Worm (Caenorhabditis elegans) whole organism, late embryonic: Measurements from ENCODE around the gene spv-1.

Source experiments
- C08G9.2 ChIP-seq: sonication (generic microtip); optimal IDR thresholded peaks from 2 replicates; lab custom pipeline; 2016; ENCODE audit warnings: mild to moderate bottlenecking, missing genetic modification characterization, moderate library complexity, missing compliant biosample characterization
- K02D7.2 ChIP-seq: sonication (generic microtip); optimal IDR thresholded peaks from 2 replicates; lab custom pipeline; 2017; ENCODE audit warnings: mild to moderate bottlenecking, missing genetic modification characterization, missing compliant biosample characterization
- K09A11.1 ChIP-seq: sonication (generic microtip); optimal IDR thresholded peaks from 2 replicates; lab custom pipeline; 2017; ENCODE audit warnings: antibody characterized with exemption, mild to moderate bottlenecking, missing genetic modification characterization, missing compliant biosample characterization; ENCODE audit not compliant: insufficient read depth
- ceh-14 ChIP-seq: sonication (generic microtip); optimal IDR thresholded peaks from 2 replicates; lab custom pipeline; 2016; ENCODE audit warnings: missing genotype, missing genetic modification characterization, missing compliant biosample characterization
- ceh-18 ChIP-seq: sonication (generic microtip); optimal IDR thresholded peaks from 2 replicates; lab custom pipeline; 2016; ENCODE audit warnings: missing genetic modification characterization, missing compliant biosample characterization
- ceh-19 ChIP-seq: fragments of 200-800 bp; sonication (Bioruptor generic); optimal IDR thresholded peaks from 2 replicates; lab custom pipeline; 2018; ENCODE audit warnings: mild to moderate bottlenecking, missing genetic modification characterization, missing compliant biosample characterization
- ceh-31 ChIP-seq: sonication (generic microtip); optimal IDR thresholded peaks from 2 replicates; lab custom pipeline; 2016; ENCODE audit warnings: missing genetic modification characterization, missing compliant biosample characterization
- ceh-34 ChIP-seq: sonication (generic microtip); optimal IDR thresholded peaks from 2 replicates; lab custom pipeline; 2016; ENCODE audit warnings: mild to moderate bottlenecking, missing genetic modification characterization, missing compliant biosample characterization
- ceh-45 ChIP-seq: fragments of 200-800 bp; sonication (Bioruptor generic); IDR thresholded peaks from 2 replicates; pipeline ENCODE4 v1.3.6; 2022; ENCODE audit warnings: missing genetic modification reagents, missing genetic modification characterization, missing compliant biosample characterization
- ceh-48 ChIP-seq: sonication (generic microtip); optimal IDR thresholded peaks from 2 replicates; lab custom pipeline; 2016; ENCODE audit warnings: missing genetic modification characterization, inconsistent platforms, missing compliant biosample characterization
- ceh-6 ChIP-seq: fragments of 200-800 bp; sonication (Bioruptor generic); optimal IDR thresholded peaks from 2 replicates; lab custom pipeline; 2018; ENCODE audit warnings: mild to moderate bottlenecking, missing genetic modification characterization, missing compliant biosample characterization
- ceh-9 ChIP-seq: sonication (generic microtip); optimal IDR thresholded peaks from 2 replicates; lab custom pipeline; 2016; ENCODE audit warnings: mild to moderate bottlenecking, missing genetic modification characterization, inconsistent platforms, missing compliant biosample characterization
- dve-1 ChIP-seq: sonication (generic microtip); optimal IDR thresholded peaks from 2 replicates; lab custom pipeline; 2017; ENCODE audit warnings: antibody characterized with exemption, mild to moderate bottlenecking, missing genetic modification characterization, missing compliant biosample characterization
- elt-4 ChIP-seq: sonication (generic microtip); optimal IDR thresholded peaks from 2 replicates; lab custom pipeline; 2016; ENCODE audit warnings: missing genetic modification characterization, missing compliant biosample characterization
- ets-4 ChIP-seq: sonication (generic microtip); optimal IDR thresholded peaks from 2 replicates; lab custom pipeline; 2016; ENCODE audit warnings: missing genetic modification characterization, missing compliant biosample characterization
- eyg-1 ChIP-seq: sonication (generic microtip); optimal IDR thresholded peaks from 2 replicates; lab custom pipeline; 2016; ENCODE audit warnings: missing genotype, missing genetic modification characterization, missing compliant biosample characterization
- fax-1 ChIP-seq: sonication (generic microtip); optimal IDR thresholded peaks from 2 replicates; lab custom pipeline; 2016; ENCODE audit warnings: missing genotype, missing genetic modification characterization, missing compliant biosample characterization
- fkh-6 ChIP-seq: sonication (generic microtip); optimal IDR thresholded peaks from 2 replicates; lab custom pipeline; 2016; ENCODE audit warnings: missing genetic modification characterization, missing compliant biosample characterization
- hlh-13 ChIP-seq: fragments of 200-800 bp; sonication (Bioruptor generic); optimal IDR thresholded peaks from 2 replicates; lab custom pipeline; 2018; ENCODE audit warnings: mild to moderate bottlenecking, missing genetic modification characterization, missing compliant biosample characterization
- hlh-8 ChIP-seq: sonication (generic microtip); optimal IDR thresholded peaks from 2 replicates; lab custom pipeline; 2016; ENCODE audit warnings: missing genotype, missing genetic modification characterization, missing compliant biosample characterization
- lin-11 ChIP-seq: fragments of 200-800 bp; sonication (Bioruptor generic); optimal IDR thresholded peaks from 2 replicates; lab custom pipeline; 2018; ENCODE audit warnings: mild to moderate bottlenecking, missing genetic modification characterization, missing compliant biosample characterization
- pag-3 ChIP-seq: sonication (generic microtip); optimal IDR thresholded peaks from 2 replicates; lab custom pipeline; 2016; ENCODE audit warnings: missing compliant biosample characterization, missing genetic modification characterization, borderline replicate concordance
- pax-1 ChIP-seq: fragments of 150-350 bp; optimal IDR thresholded peaks from 2 replicates; lab custom pipeline; 2014; ENCODE audit warnings: missing biosample characterization, missing genetic modification characterization
- pha-2 ChIP-seq: sonication (generic microtip); optimal IDR thresholded peaks from 2 replicates; lab custom pipeline; 2017; ENCODE audit warnings: mild to moderate bottlenecking, missing genetic modification characterization, missing compliant biosample characterization
- pqm-1 ChIP-seq: sonication (generic microtip); optimal IDR thresholded peaks from 2 replicates; lab custom pipeline; 2016; ENCODE audit warnings: missing genetic modification characterization, missing compliant biosample characterization
- ref-2 ChIP-seq: sonication (generic microtip); optimal IDR thresholded peaks from 2 replicates; lab custom pipeline; 2016; ENCODE audit warnings: missing genetic modification characterization, missing compliant biosample characterization
- sdc-2 ChIP-seq: sonication (generic microtip); optimal IDR thresholded peaks from 2 replicates; lab custom pipeline; 2016; ENCODE audit warnings: missing genotype, missing genetic modification characterization, missing compliant biosample characterization
- tbx-2 ChIP-seq: sonication (generic microtip); optimal IDR thresholded peaks from 2 replicates; lab custom pipeline; 2016; ENCODE audit warnings: missing genetic modification characterization, missing compliant biosample characterization
- ttx-3 ChIP-seq: sonication (generic microtip); optimal IDR thresholded peaks from 2 replicates; lab custom pipeline; 2016; ENCODE audit warnings: missing genetic modification reagents, missing genetic modification characterization, missing compliant biosample characterization
- unc-3 ChIP-seq, 2 experiments: fragments of 200-800 bp in 1 of 2; sonication (Bioruptor generic) in 1 of 2; sonication (generic microtip) in 1 of 2; conservative IDR thresholded peaks in 1 of 2; optimal IDR thresholded peaks in 1 of 2; 2 replicates each; pipeline versions ENCODE4 v1.3.6 to Lab custom; 2016 to 2022; ENCODE audit warnings: missing compliant biosample characterization in 2 of 2, missing genetic modification characterization in 2 of 2, missing genetic modification reagents in 1 of 2
- unc-42 ChIP-seq: sonication (generic microtip); optimal IDR thresholded peaks from 2 replicates; lab custom pipeline; 2016; ENCODE audit warnings: missing genotype, missing genetic modification characterization, missing compliant biosample characterization
- unc-55 ChIP-seq: sonication (generic microtip); optimal IDR thresholded peaks from 2 replicates; lab custom pipeline; 2017; ENCODE audit warnings: missing biosample characterization, missing genetic modification reagents, missing genetic modification characterization
- unc-86 ChIP-seq: sonication (generic microtip); optimal IDR thresholded peaks from 2 replicates; lab custom pipeline; 2016; ENCODE audit warnings: missing genetic modification characterization, missing compliant biosample characterization
- zip-5 ChIP-seq: sonication (generic microtip); optimal IDR thresholded peaks from 2 replicates; lab custom pipeline; 2016; ENCODE audit warnings: missing genetic modification characterization, missing compliant biosample characterization

spv-1 gene

DNA sequence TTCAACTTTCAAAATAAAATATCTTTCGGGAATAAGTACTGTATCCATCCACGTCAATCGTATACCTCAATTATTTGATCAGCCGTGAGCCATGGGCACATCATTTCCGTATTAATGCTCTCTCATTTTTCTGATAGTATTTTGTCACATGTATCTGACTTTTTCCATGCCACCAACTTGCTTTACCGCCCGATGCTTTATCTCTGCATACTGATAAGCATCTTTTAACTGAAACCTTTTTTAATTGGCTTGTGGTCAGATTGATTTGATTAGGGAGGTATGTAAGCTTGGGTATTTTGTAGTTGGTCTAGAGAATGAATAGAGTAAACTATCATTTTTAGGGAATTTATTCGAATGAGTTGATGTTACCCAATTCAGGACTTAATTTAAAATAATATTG lies 39.2 kb downstream of the spv-1 start:
- no peak for TF ChIP-seq ref-2
- no peak for TF ChIP-seq pag-3
- TF ChIP-seq elt-4 (tag; lab: Kevin White, UChicago), result no peak
- no peak for TF ChIP-seq K09A11.1 (tag; lab: Kevin White, UChicago)
- TF ChIP-seq ets-4 (tag; lab: Kevin White, UChicago), result no peak
- TF ChIP-seq ceh-14, result no peak
- TF ChIP-seq ceh-45 (GFP tag; lab: Robert Waterston, UW), result no peak
- TF ChIP-seq ceh-48 (tag; lab: Kevin White, UChicago), result no peak

DNA sequence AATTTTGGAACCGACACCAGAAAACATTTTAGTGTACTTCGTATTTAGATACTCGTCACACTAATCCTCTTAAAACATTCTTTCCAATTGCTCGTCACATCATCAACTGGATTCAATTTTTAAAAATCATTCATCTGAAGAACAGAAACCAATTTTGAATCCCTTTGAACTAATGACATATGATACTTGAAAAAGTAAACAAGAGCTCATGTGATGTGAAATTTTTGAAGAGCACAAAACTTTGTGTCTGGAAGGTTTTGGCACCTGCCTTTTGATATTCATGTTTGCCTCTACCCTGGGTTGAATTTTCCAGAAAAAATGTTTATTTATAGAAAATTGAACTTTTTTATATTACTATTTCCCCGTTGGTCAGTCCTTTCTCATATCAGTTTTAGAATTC lies 39.7 kb downstream of the spv-1 start:
- TF ChIP-seq unc-86, result no peak
- TF ChIP-seq zip-5 (tag; lab: Kevin White, UChicago), result no peak
- TF ChIP-seq pax-1 (tag; lab: Kevin White, UChicago), result no peak
- no peak for TF ChIP-seq pqm-1
- no peak for TF ChIP-seq ceh-9 (tag; lab: Kevin White, UChicago)
- no peak for TF ChIP-seq ceh-14
- no peak for TF ChIP-seq ceh-6 (GFP tag; lab: Kevin White, UChicago)
- no peak for TF ChIP-seq ttx-3
- no peak for TF ChIP-seq K09A11.1 (tag; lab: Kevin White, UChicago)
- TF ChIP-seq unc-3 (GFP tag; conservative IDR thresholded peaks at IDR 0.05; lab: Robert Waterston, UW), result no peak
- no peak for TF ChIP-seq unc-3 (tag; optimal IDR thresholded peaks at IDR 0.05; lab: Kevin White, UChicago)
- TF ChIP-seq unc-55 (GFP tag; lab: Kevin White, UChicago), result no peak

DNA sequence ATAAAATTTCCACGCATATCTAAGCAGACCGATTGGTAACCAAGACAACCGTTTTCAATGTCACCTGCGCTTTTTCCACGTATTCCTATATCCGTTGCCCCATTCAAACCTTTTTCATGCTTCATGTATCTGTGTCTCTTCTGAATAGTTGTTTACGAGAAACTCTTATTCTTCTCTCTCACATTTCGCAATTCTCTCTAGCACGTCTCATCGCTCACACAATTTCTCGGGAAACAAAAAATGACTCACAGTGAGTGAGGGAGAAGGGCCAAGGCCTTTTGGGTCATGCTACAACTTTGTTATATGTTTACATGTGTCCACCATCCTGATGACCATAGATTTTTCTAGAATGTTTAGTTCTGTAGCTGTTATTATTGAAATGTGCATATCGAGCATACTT lies 41.2 kb downstream of the spv-1 start:
- TF ChIP-seq unc-55 (GFP tag; lab: Kevin White, UChicago) (peak; percentile 19), unc-42 (tag; lab: Kevin White, UChicago) (peak; percentile 16), fkh-6 (tag; lab: Kevin White, UChicago) (no peak), ceh-31 (tag; lab: Kevin White, UChicago) (no peak)

ce11 chrII:7884898-7885297 lies 43.6 kb downstream of the spv-1 start:
- TF ChIP-seq ceh-48 (tag; lab: Kevin White, UChicago), result peak; percentile 92
- TF ChIP-seq ceh-19 (GFP tag; lab: Kevin White, UChicago), result no peak

ce11 chrII:7883163-7883562 lies 45.3 kb downstream of the spv-1 start:
- TF ChIP-seq hlh-13 (GFP tag; lab: Kevin White, UChicago), result peak; percentile 30
- TF ChIP-seq, all 69 proteins: peak for 1; not testable (repeated sequence) for 68

DNA sequence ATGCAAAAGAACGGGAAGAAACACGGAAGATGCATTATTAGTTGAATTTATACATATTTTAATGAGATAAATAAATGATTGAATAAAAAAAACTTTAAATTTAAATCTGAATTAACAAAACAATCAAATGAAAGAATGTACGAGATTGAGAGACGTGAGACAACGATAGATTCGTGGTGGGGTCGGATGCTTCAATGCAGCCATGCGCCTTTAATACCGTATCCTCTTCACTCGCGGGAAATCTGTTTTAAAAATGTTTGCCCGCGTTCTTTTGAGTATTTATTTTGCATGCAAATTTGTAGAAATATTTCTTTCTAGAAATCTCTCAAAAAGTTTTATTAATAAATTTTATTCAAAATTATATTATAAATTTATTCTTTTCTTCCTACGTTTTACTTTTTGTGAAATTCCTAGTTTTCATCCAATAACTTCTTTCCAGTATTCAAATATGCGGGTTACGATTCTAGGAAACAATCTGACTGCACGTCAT lies 48.1 kb downstream of the spv-1 start, which contains the start of gene perm-1:
Gene perm-1, plus strand, starts transcription at position 440 of the 490 bp plus-strand sequence.
- TF ChIP-seq tbx-2 (tag; lab: Kevin White, UChicago) (no peak), sdc-2 (tag; lab: Kevin White, UChicago) (no peak), pha-2 (tag; lab: Kevin White, UChicago) (no peak), ttx-3 (no peak), K02D7.2 (tag; lab: Kevin White, UChicago) (no peak), C08G9.2 (tag; lab: Kevin White, UChicago) (no peak), ceh-34 (tag; lab: Kevin White, UChicago) (no peak), ceh-48 (tag; lab: Kevin White, UChicago) (no peak), eyg-1 (tag; lab: Kevin White, UChicago) (no peak), fax-1 (tag; lab: Kevin White, UChicago) (no peak), hlh-8 (no peak), unc-86 (no peak), dve-1 (tag; lab: Kevin White, UChicago) (no peak), ceh-45 (GFP tag; lab: Robert Waterston, UW) (no peak), lin-11 (tag; lab: Kevin White, UChicago) (no peak), ceh-18 (tag; lab: Kevin White, UChicago) (no peak)
